Fruit fly (Drosophila melanogaster) whole organism, embryonic: ENCODE measurements around the gene Sas-6.

Experiments used
- Aef1 ChIP-seq: fragments of 200-800 bp; sonication (Bioruptor generic); IDR thresholded peaks from 3 replicates; pipeline ENCODE4 v1.3.6; 2022; ENCODE audit warnings: missing biosample characterization, missing genetic modification characterization
- Asciz ChIP-seq: fragments of 200-800 bp; sonication (Bioruptor generic); optimal IDR thresholded peaks from 2 replicates; lab custom pipeline; 2017; ENCODE audit warnings: missing biosample characterization, mild to moderate bottlenecking, missing genetic modification characterization, missing genetic modification reagents
- CG12391 ChIP-seq: fragments of 200-800 bp; sonication (Bioruptor generic); optimal IDR thresholded peaks from 3 replicates; lab custom pipeline; 2018; ENCODE audit warnings: missing biosample characterization, mild to moderate bottlenecking, missing genetic modification characterization, moderate library complexity
- CG13287 ChIP-seq: fragments of 200-800 bp; sonication (Bioruptor generic); IDR thresholded peaks from 2 replicates; pipeline ENCODE4 v1.3.6; 2022; ENCODE audit warnings: missing biosample characterization, missing genetic modification characterization; ENCODE audit not compliant: partially characterized antibody
- CG13296 ChIP-seq: fragments of 200-800 bp; sonication (Bioruptor generic); optimal IDR thresholded peaks from 3 replicates; lab custom pipeline; 2018; ENCODE audit warnings: missing biosample characterization, mild to moderate bottlenecking, missing genetic modification characterization
- CG13624 ChIP-seq: fragments of 200-800 bp; sonication (Bioruptor generic); optimal IDR thresholded peaks from 2 replicates; lab custom pipeline; 2016; ENCODE audit warnings: missing biosample characterization, missing genetic modification characterization
- CG13894 ChIP-seq: fragments of 200-800 bp; sonication (Bioruptor generic); optimal IDR thresholded peaks from 3 replicates; lab custom pipeline; 2018; ENCODE audit warnings: missing biosample characterization, mild to moderate bottlenecking, missing genetic modification characterization, moderate library complexity
- CG15073 ChIP-seq: fragments of 200-800 bp; sonication (Bioruptor generic); optimal IDR thresholded peaks from 2 replicates; lab custom pipeline; 2016; ENCODE audit warnings: missing biosample characterization, missing genetic modification characterization
- CG16779 ChIP-seq: fragments of 200-800 bp; sonication (Bioruptor generic); IDR thresholded peaks from 2 replicates; pipeline ENCODE4 v1.3.6; 2022; ENCODE audit warnings: missing biosample characterization, missing genetic modification characterization
- CG17568 ChIP-seq: fragments of 200-800 bp; sonication (Bioruptor generic); optimal IDR thresholded peaks from 2 replicates; lab custom pipeline; 2018; ENCODE audit warnings: missing biosample characterization, mild to moderate bottlenecking, missing genetic modification characterization, moderate library complexity
- CG17802 ChIP-seq: fragments of 200-800 bp; sonication (Bioruptor generic); optimal IDR thresholded peaks from 2 replicates; lab custom pipeline; 2018; ENCODE audit warnings: missing biosample characterization, mild to moderate bottlenecking, missing genetic modification characterization, moderate library complexity
- CG18262 ChIP-seq: fragments of 200-800 bp; optimal IDR thresholded peaks from 3 replicates; lab custom pipeline; 2019; ENCODE audit warnings: missing biosample characterization, mild to moderate bottlenecking, missing genetic modification characterization, moderate library complexity
- CG2199 ChIP-seq: fragments of 200-800 bp; sonication (Bioruptor generic); IDR thresholded peaks from 3 replicates; pipeline ENCODE4 v1.3.6; 2022; ENCODE audit warnings: missing biosample characterization, missing genetic modification characterization
- CG3407 ChIP-seq: fragments of 200-800 bp; sonication (Bioruptor generic); optimal IDR thresholded peaks from 2 replicates; lab custom pipeline; 2018; ENCODE audit warnings: missing biosample characterization, mild to moderate bottlenecking, missing genetic modification characterization
- CG4820 ChIP-seq: fragments of 200-800 bp; sonication (Bioruptor generic); optimal IDR thresholded peaks from 3 replicates; lab custom pipeline; 2016; ENCODE audit warnings: missing biosample characterization, missing genetic modification characterization
- CG6854 ChIP-seq: fragments of 200-800 bp; sonication (Bioruptor generic); optimal IDR thresholded peaks from 3 replicates; lab custom pipeline; 2017; ENCODE audit warnings: missing biosample characterization, mild to moderate bottlenecking, missing genetic modification characterization
- CG7271 ChIP-seq: fragments of 200-800 bp; sonication (Bioruptor generic); optimal IDR thresholded peaks from 2 replicates; lab custom pipeline; 2018; ENCODE audit warnings: missing biosample characterization, mild to moderate bottlenecking, missing genetic modification characterization, moderate library complexity
- CG8089 ChIP-seq: fragments of 200-800 bp; sonication (Bioruptor generic); optimal IDR thresholded peaks from 3 replicates; lab custom pipeline; 2016; ENCODE audit warnings: missing biosample characterization, missing genetic modification characterization
- CG9876 ChIP-seq: fragments of 200-800 bp; sonication (Bioruptor generic); optimal IDR thresholded peaks from 2 replicates; lab custom pipeline; 2016; ENCODE audit warnings: missing biosample characterization, missing genetic modification characterization
- Chrac-16 ChIP-seq: fragments of 200-800 bp; sonication (Bioruptor generic); optimal IDR thresholded peaks from 3 replicates; lab custom pipeline; 2016; ENCODE audit warnings: missing biosample characterization, missing genetic modification characterization
- D19A ChIP-seq: fragments of 200-800 bp; optimal IDR thresholded peaks from 3 replicates; lab custom pipeline; 2019; ENCODE audit warnings: missing biosample characterization, mild to moderate bottlenecking, missing genetic modification characterization, moderate library complexity
- Dp ChIP-seq: fragments of 200-800 bp; sonication (Bioruptor generic); optimal IDR thresholded peaks from 2 replicates; lab custom pipeline; 2018; ENCODE audit warnings: missing biosample characterization, mild to moderate bottlenecking, missing genetic modification characterization, moderate library complexity
- Drgx ChIP-seq: fragments of 200-800 bp; sonication (Bioruptor generic); IDR thresholded peaks from 2 replicates; pipeline ENCODE4 v1.3.6; 2022; ENCODE audit warnings: missing biosample characterization, missing genetic modification characterization
- E2f1 ChIP-seq: fragments of 200-800 bp; sonication (Bioruptor generic); IDR thresholded peaks from 2 replicates; pipeline ENCODE4 v1.3.6; 2022; ENCODE audit warnings: missing biosample characterization, missing genetic modification characterization
- Elba2 ChIP-seq: fragments of 200-800 bp; sonication (Bioruptor generic); optimal IDR thresholded peaks from 3 replicates; lab custom pipeline; 2016; ENCODE audit warnings: missing biosample characterization, missing genetic modification characterization
- Hr78 ChIP-seq, 2 experiments: fragments of 200-800 bp in 1 of 2; fragments of >200 bp in 1 of 2; sonication (Bioruptor generic) in 1 of 2; optimal IDR thresholded peaks; 2 replicates each; lab custom pipeline; 2017 to 2019; ENCODE audit warnings: missing biosample characterization in 2 of 2, missing genetic modification characterization in 2 of 2, mild to moderate bottlenecking in 1 of 2, moderate library complexity in 1 of 2
- Mad ChIP-seq: fragments of 200-800 bp; sonication (Bioruptor generic); optimal IDR thresholded peaks from 2 replicates; lab custom pipeline; 2016; ENCODE audit warnings: missing biosample characterization, missing genetic modification characterization
- Myb ChIP-seq: fragments of 200-800 bp; sonication (Bioruptor generic); optimal IDR thresholded peaks from 2 replicates; lab custom pipeline; 2016; ENCODE audit warnings: missing biosample characterization, missing genetic modification characterization
- Sry-β ChIP-seq: fragments of 200-800 bp; sonication (Bioruptor generic); optimal IDR thresholded peaks from 2 replicates; lab custom pipeline; 2018; ENCODE audit warnings: missing biosample characterization, mild to moderate bottlenecking, missing genetic modification characterization, moderate library complexity
- Xbp1 ChIP-seq: fragments of 200-800 bp; sonication (Bioruptor generic); optimal IDR thresholded peaks from 3 replicates; lab custom pipeline; 2016; ENCODE audit warnings: missing biosample characterization, mild to moderate bottlenecking, missing genetic modification characterization
- aop ChIP-seq: fragments of 200-800 bp; sonication (Bioruptor generic); IDR thresholded peaks from 2 replicates; pipeline ENCODE4 v1.3.6; 2022; ENCODE audit warnings: missing biosample characterization, missing genetic modification characterization
- bigmax ChIP-seq: fragments of 200-800 bp; sonication (Bioruptor generic); optimal IDR thresholded peaks from 2 replicates; lab custom pipeline; 2018; ENCODE audit warnings: missing biosample characterization, mild to moderate bottlenecking, missing genetic modification characterization
- cas ChIP-seq: fragments of 200-800 bp; sonication (Bioruptor generic); IDR thresholded peaks from 2 replicates; pipeline ENCODE4 v1.3.6; 2022; ENCODE audit warnings: missing biosample characterization, missing genetic modification characterization
- crol ChIP-seq: fragments of 200-800 bp; sonication (Bioruptor generic); IDR thresholded peaks from 2 replicates; pipeline ENCODE4 v1.3.6; 2022; ENCODE audit warnings: missing biosample characterization, missing genetic modification characterization
- ems ChIP-seq: fragments of 200-800 bp; sonication (Bioruptor generic); optimal IDR thresholded peaks from 3 replicates; lab custom pipeline; 2016; ENCODE audit warnings: missing biosample characterization, missing genetic modification characterization
- en ChIP-seq: fragments of 200-800 bp; sonication (Bioruptor generic); optimal IDR thresholded peaks from 2 replicates; lab custom pipeline; 2016; ENCODE audit warnings: missing biosample characterization, missing genetic modification characterization
- ftz-f1 ChIP-seq: fragments of 200-800 bp; sonication (Bioruptor generic); optimal IDR thresholded peaks from 2 replicates; lab custom pipeline; 2016; ENCODE audit warnings: missing biosample characterization, missing genetic modification characterization
- hkb ChIP-seq, 2 experiments: fragments of 200-800 bp in 1 of 2; fragments of >200 bp in 1 of 2; sonication (Bioruptor generic) in 1 of 2; IDR thresholded peaks in 1 of 2; optimal IDR thresholded peaks in 1 of 2; 2 replicates each; pipeline versions ENCODE4 v1.3.6 to Lab custom; 2017 to 2022; ENCODE audit warnings: missing biosample characterization in 1 of 2, missing genetic modification characterization in 1 of 2
- insv ChIP-seq, 2 experiments: fragments of 200-800 bp; sonication (Bioruptor generic); optimal IDR thresholded peaks; 3 replicates each; lab custom pipeline; 2016 to 2018; ENCODE audit warnings: missing biosample characterization in 2 of 2, missing genetic modification characterization in 2 of 2
- luna ChIP-seq: fragments of 200-800 bp; sonication (Bioruptor generic); optimal IDR thresholded peaks from 2 replicates; lab custom pipeline; 2016; ENCODE audit warnings: missing biosample characterization, missing genetic modification characterization
- pan ChIP-seq, 4 experiments: fragments of >200 bp in 3 of 4; fragments of 200-800 bp in 1 of 4; sonication (Bioruptor generic) in 1 of 4; optimal IDR thresholded peaks in 3 of 4; IDR thresholded peaks in 1 of 4; 2 replicates each; pipeline versions ENCODE4 v1.3.6 to Lab custom; 2017 to 2022; ENCODE audit warnings: missing biosample characterization in 2 of 4, missing genetic modification characterization in 2 of 4, mixed read lengths in 1 of 4
- pfk ChIP-seq: fragments of 200-800 bp; sonication (Bioruptor generic); optimal IDR thresholded peaks from 2 replicates; lab custom pipeline; 2018; ENCODE audit warnings: missing biosample characterization, mild to moderate bottlenecking, missing genetic modification characterization, moderate library complexity
- row ChIP-seq: fragments of 200-800 bp; sonication (Bioruptor generic); IDR thresholded peaks from 3 replicates; pipeline ENCODE4 v1.3.6; 2022; ENCODE audit warnings: missing biosample characterization, missing genetic modification characterization
- sima ChIP-seq: fragments of 200-800 bp; sonication (Bioruptor generic); optimal IDR thresholded peaks from 2 replicates; lab custom pipeline; 2016; ENCODE audit warnings: missing biosample characterization, missing genetic modification characterization
- slp2 ChIP-seq: fragments of 200-800 bp; sonication (Bioruptor generic); optimal IDR thresholded peaks from 2 replicates; lab custom pipeline; 2016; ENCODE audit warnings: missing biosample characterization, missing genetic modification characterization
- sob ChIP-seq: fragments of 200-800 bp; sonication (Bioruptor generic); IDR thresholded peaks from 2 replicates; pipeline ENCODE4 v1.3.6; 2022; ENCODE audit warnings: missing biosample characterization, missing genetic modification characterization
- stwl ChIP-seq: fragments of 200-800 bp; sonication (Bioruptor generic); optimal IDR thresholded peaks from 3 replicates; lab custom pipeline; 2018; ENCODE audit warnings: missing biosample characterization, mild to moderate bottlenecking, missing genetic modification characterization, moderate library complexity
- trem ChIP-seq: fragments of 200-800 bp; optimal IDR thresholded peaks from 3 replicates; lab custom pipeline; 2019; ENCODE audit warnings: missing biosample characterization, mild to moderate bottlenecking, missing genetic modification characterization, moderate library complexity
- unpg ChIP-seq: fragments of 200-800 bp; sonication (Bioruptor generic); optimal IDR thresholded peaks from 3 replicates; lab custom pipeline; 2018; ENCODE audit warnings: missing biosample characterization, mild to moderate bottlenecking, missing genetic modification characterization, moderate library complexity

The Sas-6 gene

DNA sequence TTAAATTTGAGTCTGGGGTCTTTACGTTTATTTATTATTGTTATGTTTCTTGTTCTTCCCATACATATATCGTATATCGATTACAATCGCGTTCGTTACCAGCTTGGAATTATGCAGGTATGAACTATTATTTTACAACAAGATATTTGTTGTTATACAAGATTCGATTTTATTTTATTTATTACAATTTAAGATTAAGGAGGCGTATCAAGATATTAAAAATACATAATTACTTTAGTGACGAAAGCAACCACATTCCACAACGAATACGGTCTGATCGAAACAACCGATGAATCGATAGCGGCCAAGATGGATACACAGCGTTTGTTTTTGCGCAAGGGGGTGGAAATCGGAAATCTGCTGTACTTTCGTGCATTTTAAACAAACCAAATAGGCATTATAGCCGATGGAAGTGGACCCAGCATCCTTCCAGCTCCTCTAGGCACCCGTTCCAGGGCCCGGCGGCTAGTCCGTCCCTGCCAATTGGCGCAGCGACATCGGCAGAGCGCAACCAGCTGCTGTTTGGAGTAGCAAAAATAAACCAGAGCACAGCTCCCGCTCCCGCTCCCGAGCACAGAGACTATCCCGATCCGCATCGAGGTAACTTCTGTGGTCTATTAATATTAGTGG, 2.6 kb downstream of the Sas-6 start, which contains the start of the genes CG15525 and CG11504 (continued):
- TF ChIP-seq bigmax (GFP tag; lab: Kevin White, UChicago) (no peak), CG3407 (no peak), crol (GFP tag; lab: Robert Waterston, UW) (peak; percentile 81), unpg (GFP tag; lab: Kevin White, UChicago) (no peak), CG17802 (tag; lab: Kevin White, UChicago) (no peak), Sry-β (no peak), CG9876 (GFP tag; lab: Kevin White, UChicago) (no peak), cas (peak; percentile 8; the same call in 1 of the 2 replicates), CG13296 (no peak), CG15073 (GFP tag; lab: Kevin White, UChicago) (no peak), aop (GFP tag; lab: Robert Waterston, UW) (no peak), Aef1 (GFP tag; lab: Robert Waterston, UW) (peak; percentile 78), CG16779 (GFP tag; lab: Robert Waterston, UW) (no peak), Mad (GFP tag; lab: Kevin White, UChicago) (peak; percentile 50), slp2 (GFP tag; lab: Kevin White, UChicago) (no peak), Asciz (GFP tag; lab: Kevin White, UChicago) (no peak), sima (GFP tag; lab: Kevin White, UChicago) (no peak), CG13624 (GFP tag; lab: Kevin White, UChicago) (peak; percentile 65), ems (GFP tag; lab: Kevin White, UChicago) (peak; percentile 46), Elba2 (GFP tag; lab: Kevin White, UChicago) (peak; percentile 6), sob (GFP tag; lab: Robert Waterston, UW) (peak; percentile 67), CG12391 (tag; lab: Kevin White, UChicago) (peak; percentile 78), CG13287 (peak; percentile 95), luna (GFP tag; lab: Kevin White, UChicago) (no peak), CG7271 (tag; lab: Kevin White, UChicago) (no peak), Drgx (no peak), CG17568 (GFP tag; lab: Kevin White, UChicago) (no peak), Chrac-16 (GFP tag; lab: Kevin White, UChicago) (peak; percentile 54), D19A (tag; lab: Kevin White, UChicago) (no peak), insv (GFP tag; optimal IDR thresholded peaks at IDR 0.05; lab: Kevin White, UChicago) (peak in 1 of 2 experiments; percentile 7), pfk (no peak), ftz-f1 (GFP tag; lab: Kevin White, UChicago) (no peak), CG13894 (tag; lab: Kevin White, UChicago) (no peak), CG18262 (tag; lab: Kevin White, UChicago) (no peak), Dp (GFP tag; lab: Kevin White, UChicago) (peak; percentile 32), trem (tag; lab: Kevin White, UChicago) (peak; percentile 85), hkb (optimal IDR thresholded peaks at IDR 0.05; lab: Kevin White, UChicago) (no peak), hkb (GFP tag; IDR thresholded peaks at IDR 0.05; lab: Robert Waterston, UW) (no peak), CG8089 (peak; percentile 16), Xbp1 (peak; percentile 72), Myb (GFP tag; lab: Kevin White, UChicago) (no peak), CG2199 (GFP tag; lab: Robert Waterston, UW) (no peak), pan (optimal IDR thresholded peaks at IDR 0.05; lab: Kevin White, UChicago) (no peak), pan (GFP tag; optimal IDR thresholded peaks at IDR 0.05 in 1 of 2, IDR thresholded peaks at IDR 0.05 in 1 of 2) (no peak), Hr78 (GFP tag; optimal IDR thresholded peaks at IDR 0.05; lab: Kevin White, UChicago) (no peak), en (GFP tag; lab: Kevin White, UChicago) (no peak), CG6854 (no peak), E2f1 (peak; percentile 56), stwl (tag; lab: Kevin White, UChicago) (peak; percentile 69), row (peak; percentile 93), CG4820 (GFP tag; lab: Kevin White, UChicago) (peak; percentile 37)
